Fruit fly (Drosophila melanogaster) whole organism: Measurements from ENCODE around the gene Rift.

Experiments
- pan ChIP-seq: fragments of >200 bp; optimal IDR thresholded peaks from 2 replicates; lab custom pipeline; 2017
- psq ChIP-seq: fragments of >200 bp; optimal IDR thresholded peaks from 2 replicates; lab custom pipeline; 2017

- no peak for TF ChIP-seq pan (lab: Kevin White, UChicago)
- no peak for TF ChIP-seq psq (lab: Kevin White, UChicago)
Observed at dm6 chr3R:31762672-31763071, 47.3 kb downstream of the Rift start.
